ENCODE assay signal across 6 worm cellular contexts in the genomic region with DNA sequence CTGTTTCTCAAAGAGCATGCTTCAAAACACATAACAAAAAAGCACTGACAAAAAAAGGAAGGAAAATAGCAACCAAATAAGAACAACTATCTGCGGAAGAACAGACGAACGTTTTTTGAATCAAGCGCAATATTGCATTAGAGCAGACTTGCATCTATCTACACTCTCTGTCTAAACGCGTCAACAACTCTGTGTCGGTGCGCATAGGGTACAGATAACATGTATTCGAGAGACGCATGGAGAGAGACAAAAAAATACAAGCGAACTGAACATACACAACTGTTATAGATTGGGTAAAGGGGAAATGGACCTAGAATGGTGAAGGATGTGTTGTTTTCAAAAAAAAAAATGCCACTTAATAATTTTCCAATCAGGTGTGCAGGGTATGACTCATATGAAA.
A peak's percentile ranks its signal among the peaks of the same experiment; 100 is the strongest.
TF ChIP-seq lines count a peak whose summit lies in the region.

No protein-coding gene starts in this region.

TF ChIP-seq in whole organism, L1 larva, 84 proteins besides CTCF, POLR2A, EP300 and RAD21 (continued from another document and continues in another):
- TF ChIP-seq nhr-20 (tag; optimal IDR thresholded peaks at IDR 0.05; lab: Kevin White, UChicago) (peak; percentile 65), alr-1 (tag; optimal IDR thresholded peaks at IDR 0.05; lab: Kevin White, UChicago; ENCODE audit: borderline replicate concordance) (no peak), snu-23 (GFP tag; optimal IDR thresholded peaks at IDR 0.05; lab: Kevin White, UChicago) (peak; percentile 59), mep-1 (tag; optimal IDR thresholded peaks at IDR 0.05; lab: Kevin White, UChicago) (peak; percentile 62), unc-30 (tag; optimal IDR thresholded peaks at IDR 0.05; lab: Kevin White, UChicago) (no peak), unc-98 (GFP tag; IDR thresholded peaks at IDR 0.05; lab: Robert Waterston, UW) (no peak), aha-1 (tag; optimal IDR thresholded peaks at IDR 0.05; lab: Kevin White, UChicago) (no peak), C04F5.9 (tag; optimal IDR thresholded peaks at IDR 0.05; lab: Kevin White, UChicago) (no peak), lin-15B (tag; optimal IDR thresholded peaks at IDR 0.05; lab: Kevin White, UChicago) (peak; percentile 14), ceh-88 (GFP tag; IDR thresholded peaks at IDR 0.05; lab: Robert Waterston, UW) (no peak), hlh-4 (tag; optimal IDR thresholded peaks at IDR 0.05; lab: Kevin White, UChicago) (no peak), sptf-1 (tag; optimal IDR thresholded peaks at IDR 0.05; lab: Kevin White, UChicago) (no peak), nhr-47 (tag; optimal IDR thresholded peaks at IDR 0.05; lab: Kevin White, UChicago) (peak; percentile 32), vab-15 (tag; optimal IDR thresholded peaks at IDR 0.05; lab: Kevin White, UChicago) (peak; percentile 22), elt-2 (tag; optimal IDR thresholded peaks at IDR 0.05; lab: Kevin White, UChicago) (peak; percentile 24), ceh-63 (GFP tag; optimal IDR thresholded peaks at IDR 0.05; lab: Kevin White, UChicago) (no peak), fos-1 (tag; optimal IDR thresholded peaks at IDR 0.05; lab: Kevin White, UChicago) (peak; percentile 14), snpc-4 (tag; optimal IDR thresholded peaks at IDR 0.05; lab: Kevin White, UChicago) (no peak), elt-3 (tag; optimal IDR thresholded peaks at IDR 0.05; lab: Kevin White, UChicago) (peak in 2 of 6 experiments; percentile 45), rnt-1 (tag; optimal IDR thresholded peaks at IDR 0.05; lab: Kevin White, UChicago) (peak; percentile 31), lsy-2 (tag; optimal IDR thresholded peaks at IDR 0.05; lab: Kevin White, UChicago) (peak in 1 of 2 experiments; percentile 75)

TF ChIP-seq in whole organism, L2 larva, 48 proteins besides CTCF, POLR2A, EP300 and RAD21 (continued from another document):
- no peak for TF ChIP-seq lin-39 (tag; optimal IDR thresholded peaks at IDR 0.05; lab: Kevin White, UChicago)
- no peak for TF ChIP-seq R02D3.7 (tag; optimal IDR thresholded peaks at IDR 0.05; lab: Kevin White, UChicago)
- TF ChIP-seq elt-3 (tag; optimal IDR thresholded peaks at IDR 0.05; lab: Kevin White, UChicago) = no peak
- no peak for TF ChIP-seq nhr-237 (tag; optimal IDR thresholded peaks at IDR 0.05; lab: Kevin White, UChicago)
- no peak for TF ChIP-seq ztf-11 (tag; optimal IDR thresholded peaks at IDR 0.05; lab: Kevin White, UChicago)
- TF ChIP-seq ZK546.5 (tag; optimal IDR thresholded peaks at IDR 0.05; lab: Kevin White, UChicago) = no peak
- TF ChIP-seq sma-3 (GFP tag; optimal IDR thresholded peaks at IDR 0.05; lab: Kevin White, UChicago) = peak; percentile 49
- peak; percentile 79 for TF ChIP-seq crh-2 (tag; optimal IDR thresholded peaks at IDR 0.05; lab: Kevin White, UChicago)
- peak; percentile 59 for TF ChIP-seq sma-9 (GFP tag; optimal IDR thresholded peaks at IDR 0.05; lab: Kevin White, UChicago)
- no peak for TF ChIP-seq sma-9 (tag; optimal IDR thresholded peaks at IDR 0.05; lab: Kevin White, UChicago)
- no peak for TF ChIP-seq zag-1 (tag; optimal IDR thresholded peaks at IDR 0.05; lab: Kevin White, UChicago)
- no peak for TF ChIP-seq ceh-16 (tag; optimal IDR thresholded peaks at IDR 0.05; lab: Kevin White, UChicago)
- TF ChIP-seq unc-55 (GFP tag; optimal IDR thresholded peaks at IDR 0.05; lab: Kevin White, UChicago) = peak; percentile 72
- TF ChIP-seq F13H6.1 (tag; optimal IDR thresholded peaks at IDR 0.05; lab: Kevin White, UChicago) = peak; percentile 34
- TF ChIP-seq blmp-1 (tag; optimal IDR thresholded peaks at IDR 0.05; lab: Kevin White, UChicago; ENCODE audit: insufficient read depth) = peak; percentile 6

TF ChIP-seq in whole organism, L3 larva, 47 proteins besides CTCF, POLR2A, EP300 and RAD21 (continued from another document):
- TF ChIP-seq ztf-4 (tag; optimal IDR thresholded peaks at IDR 0.05; lab: Kevin White, UChicago) (no peak), fkh-10 (GFP tag; optimal IDR thresholded peaks at IDR 0.05; lab: Kevin White, UChicago) (no peak)

TF ChIP-seq in whole organism, L4 larva, 104 proteins besides CTCF, POLR2A, EP300 and RAD21 (continued from another document and continues in another):
- no peak for TF ChIP-seq lin-39 (tag; optimal IDR thresholded peaks at IDR 0.05; lab: Kevin White, UChicago)
- peak; percentile 72 for TF ChIP-seq dpl-1 (GFP tag; optimal IDR thresholded peaks at IDR 0.05; lab: Kevin White, UChicago)
- no peak for TF ChIP-seq daf-19 (GFP tag; conservative IDR thresholded peaks at IDR 0.05; lab: Robert Waterston, UW)
- no peak for TF ChIP-seq ztf-7 (tag; optimal IDR thresholded peaks at IDR 0.05; lab: Kevin White, UChicago)
- TF ChIP-seq mep-1 (tag; optimal IDR thresholded peaks at IDR 0.05; lab: Kevin White, UChicago) = peak; percentile 76
- no peak for TF ChIP-seq zfp-3 (GFP tag; conservative IDR thresholded peaks at IDR 0.05; lab: Robert Waterston, UW)
- no peak for TF ChIP-seq daf-8 (GFP tag; IDR thresholded peaks at IDR 0.05; lab: Robert Waterston, UW)
- TF ChIP-seq F37D6.2 (tag; optimal IDR thresholded peaks at IDR 0.05; lab: Kevin White, UChicago) = no peak
- TF ChIP-seq mes-2 (tag; optimal IDR thresholded peaks at IDR 0.05; lab: Kevin White, UChicago; ENCODE audit: poor library complexity, severe bottlenecking) = peak; percentile 79
- TF ChIP-seq ceh-32 (tag; optimal IDR thresholded peaks at IDR 0.05; lab: Kevin White, UChicago; ENCODE audit: poor library complexity) = no peak
- peak; percentile 37 for TF ChIP-seq fkh-10 (GFP tag; optimal IDR thresholded peaks at IDR 0.05; lab: Kevin White, UChicago)
- no peak for TF ChIP-seq zag-1 (tag; optimal IDR thresholded peaks at IDR 0.05; lab: Kevin White, UChicago)
- peak; percentile 45 for TF ChIP-seq pqm-1 (tag; optimal IDR thresholded peaks at IDR 0.05; lab: Kevin White, UChicago)
- TF ChIP-seq cey-2 (tag; optimal IDR thresholded peaks at IDR 0.05; lab: Kevin White, UChicago; ENCODE audit: borderline replicate concordance, insufficient read depth) = no peak
- TF ChIP-seq hlh-11 (tag; optimal IDR thresholded peaks at IDR 0.05; lab: Kevin White, UChicago) = peak; percentile 85
- TF ChIP-seq mdl-1 (tag; optimal IDR thresholded peaks at IDR 0.05; lab: Kevin White, UChicago) = peak in 1 of 2 experiments; percentile 64
- TF ChIP-seq sdz-12 (GFP tag; optimal IDR thresholded peaks at IDR 0.05; lab: Kevin White, UChicago) = no peak
- no peak for TF ChIP-seq tag-97 (GFP tag; IDR thresholded peaks at IDR 0.05; lab: Robert Waterston, UW)
- TF ChIP-seq set-16 (GFP tag; IDR thresholded peaks at IDR 0.05; lab: Robert Waterston, UW) = no peak
- no peak for TF ChIP-seq nhr-10 (tag; optimal IDR thresholded peaks at IDR 0.05; lab: Kevin White, UChicago)
- TF ChIP-seq mxl-3 (GFP tag; optimal IDR thresholded peaks at IDR 0.05; lab: Kevin White, UChicago) = peak; percentile 51
- no peak for TF ChIP-seq nhr-76 (tag; optimal IDR thresholded peaks at IDR 0.05; lab: Kevin White, UChicago)
- TF ChIP-seq fos-1 (tag; optimal IDR thresholded peaks at IDR 0.05; lab: Kevin White, UChicago) = no peak
- TF ChIP-seq ama-1 (optimal IDR thresholded peaks at IDR 0.05; lab: Kevin White, UChicago) = no peak
- TF ChIP-seq Y48G9A.11 (GFP tag; IDR thresholded peaks at IDR 0.05; lab: Robert Waterston, UW) = no peak
- TF ChIP-seq hlh-30 (tag; optimal IDR thresholded peaks at IDR 0.05; lab: Kevin White, UChicago; ENCODE audit: insufficient read depth) = peak; percentile 27
- TF ChIP-seq egl-27 (tag; optimal IDR thresholded peaks at IDR 0.05; lab: Kevin White, UChicago) = no peak
- TF ChIP-seq F49E8.2 (tag; optimal IDR thresholded peaks at IDR 0.05; lab: Kevin White, UChicago; ENCODE audit: borderline replicate concordance) = no peak
- peak; percentile 50 for TF ChIP-seq nhr-48 (tag; optimal IDR thresholded peaks at IDR 0.05; lab: Kevin White, UChicago)
- no peak for TF ChIP-seq gei-8 (GFP tag; optimal IDR thresholded peaks at IDR 0.05; lab: Kevin White, UChicago)
- TF ChIP-seq nhr-77 (tag; optimal IDR thresholded peaks at IDR 0.05; lab: Kevin White, UChicago) = peak; percentile 84

TF ChIP-seq in whole organism, mixed stage, embryonic, 35 proteins besides CTCF, POLR2A, EP300 and RAD21 (continued from another document):
- TF ChIP-seq unc-62 (GFP tag; optimal IDR thresholded peaks at IDR 0.05; lab: Kevin White, UChicago) (peak; percentile 8), nhr-2 (tag; optimal IDR thresholded peaks at IDR 0.05; lab: Kevin White, UChicago) (no peak), drap-1 (GFP tag; optimal IDR thresholded peaks at IDR 0.05; lab: Kevin White, UChicago) (no peak), lin-13 (tag; optimal IDR thresholded peaks at IDR 0.05; lab: Kevin White, UChicago) (no peak), nhr-12 (tag; optimal IDR thresholded peaks at IDR 0.05; lab: Kevin White, UChicago) (no peak), hlh-1 (tag; optimal IDR thresholded peaks at IDR 0.05; lab: Kevin White, UChicago) (no peak)

TF ChIP-seq in whole organism, young adult, 124 proteins besides CTCF, POLR2A, EP300 and RAD21 (continued from another document):
- 0 out of 2 replicates have a peak, but pooled peaks have one; percentile 42 for TF ChIP-seq dox-1 (GFP tag; IDR thresholded peaks at IDR 0.05; lab: Robert Waterston, UW)
- peak; percentile 42 for TF ChIP-seq attf-5 (GFP tag; optimal IDR thresholded peaks at IDR 0.05; lab: Kevin White, UChicago)
- TF ChIP-seq ceh-27 (GFP tag; optimal IDR thresholded peaks at IDR 0.05; lab: Kevin White, UChicago) = peak; percentile 46
